Fruit fly (Drosophila melanogaster): ENCODE measurements around the gene CG7296.

dm6 chr2L:10711221-10711620, 24.4 kb upstream of the CG7296 start:
- TF ChIP-seq CrebA (GFP tag; optimal IDR thresholded peaks at IDR 0.05; ENCODE audit: borderline replicate concordance) (no peak), dl (GFP tag; optimal IDR thresholded peaks at IDR 0.05; ENCODE audit: insufficient read depth in 1 of 2, partially characterized antibody in 2 of 2) (no peak), CG32264 (GFP tag; optimal IDR thresholded peaks at IDR 0.05) (no peak), lola (GFP tag; optimal IDR thresholded peaks at IDR 0.05) (no peak), GATAd (GFP tag; optimal IDR thresholded peaks at IDR 0.05) (no peak), Vsx2 (GFP tag; optimal IDR thresholded peaks at IDR 0.05; ENCODE audit: partially characterized antibody) (no peak), pan (optimal IDR thresholded peaks at IDR 0.05) (no peak), tai (GFP tag; optimal IDR thresholded peaks at IDR 0.05) (no peak), rgr (GFP tag; optimal IDR thresholded peaks at IDR 0.05) (no peak), sv (GFP tag; optimal IDR thresholded peaks at IDR 0.05) (no peak)
